Fruit fly (Drosophila melanogaster): ENCODE measurements around the gene UbcE2M.

dm6 chr3L:8150812-8151211 is 47.0 kb downstream of the UbcE2M start:
- no peak for TF ChIP-seq usp (GFP tag; optimal IDR thresholded peaks at IDR 0.05)
- no peak for TF ChIP-seq CG8478 (optimal IDR thresholded peaks at IDR 0.05)
- TF ChIP-seq Dll (optimal IDR thresholded peaks at IDR 0.05) = no peak
- no peak for TF ChIP-seq EcR (GFP tag; optimal IDR thresholded peaks at IDR 0.05)
